Fruit fly (Drosophila melanogaster) whole organism, wandering third instar larva: ENCODE measurements around the gene tai.
A peak's percentile ranks its signal among the peaks of the same experiment; 100 is the strongest.

ENCODE experiments used
- CG32264 ChIP-seq: fragments of 200-800 bp; sonication (Bioruptor generic); optimal IDR thresholded peaks from 2 replicates; lab custom pipeline; 2016; ENCODE audit warnings: missing biosample characterization, missing genetic modification characterization
- CrebA ChIP-seq: fragments of 200-800 bp; sonication (Bioruptor generic); optimal IDR thresholded peaks from 2 replicates; lab custom pipeline; 2016; ENCODE audit warnings: missing biosample characterization, mild to moderate bottlenecking, missing genetic modification characterization, borderline replicate concordance
- Dfd ChIP-seq: fragments of >200 bp; optimal IDR thresholded peaks from 2 replicates; lab custom pipeline; 2017; ENCODE audit warnings: missing biosample characterization, missing genetic modification characterization
- Dif ChIP-seq: fragments of 200-275, 200-300 bp; sonication (Bioruptor generic); optimal IDR thresholded peaks from 2 replicates; lab custom pipeline; 2018; ENCODE audit warnings: missing biosample characterization, missing genetic modification characterization; ENCODE audit not compliant: partially characterized antibody
- GATAd ChIP-seq: sonication (Bioruptor generic); optimal IDR thresholded peaks from 2 replicates; lab custom pipeline; 2016; ENCODE audit warnings: missing biosample characterization, missing genetic modification characterization
- Hnf4 ChIP-seq: fragments of 200-800 bp; sonication (Bioruptor generic); optimal IDR thresholded peaks from 2 replicates; lab custom pipeline; 2016; ENCODE audit warnings: missing biosample characterization, mild to moderate bottlenecking, missing genetic modification characterization
- Hr78 ChIP-seq: fragments of >200 bp; optimal IDR thresholded peaks from 2 replicates; lab custom pipeline; 2017; ENCODE audit warnings: missing biosample characterization, missing genetic modification characterization
- Hr83 ChIP-seq: fragments of 200-300 bp; sonication (Bioruptor generic); optimal IDR thresholded peaks from 2 replicates; lab custom pipeline; 2016; ENCODE audit warnings: missing biosample characterization, mild to moderate bottlenecking, missing genetic modification characterization, moderate library complexity; ENCODE audit not compliant: poor library complexity, severe bottlenecking
- Jra ChIP-seq: sonication (Bioruptor generic); optimal IDR thresholded peaks from 2 replicates; lab custom pipeline; 2016; ENCODE audit warnings: missing biosample characterization, missing genetic modification characterization
- Mio ChIP-seq: sonication (Bioruptor generic); optimal IDR thresholded peaks from 2 replicates; lab custom pipeline; 2016; ENCODE audit warnings: missing biosample characterization, missing genetic modification characterization
- Myc ChIP-seq: fragments of >200 bp; optimal IDR thresholded peaks from 2 replicates; lab custom pipeline; 2017
- N ChIP-seq: fragments of >200 bp; optimal IDR thresholded peaks from 2 replicates; lab custom pipeline; 2018; ENCODE audit warnings: missing biosample characterization, missing external identifiers, missing genetic modification characterization
- Rel ChIP-seq, 2 experiments: fragments of 200-800 bp; sonication (Bioruptor generic) in 1 of 2; optimal IDR thresholded peaks; 2 replicates in 1 of 2; 3 replicates in 1 of 2; lab custom pipeline; 2016 to 2019; ENCODE audit warnings: mild to moderate bottlenecking in 2 of 2, missing biosample characterization in 2 of 2, missing genetic modification characterization in 2 of 2, moderate library complexity in 1 of 2
- Vsx2 ChIP-seq: fragments of 200-300, 225-300 bp; sonication (Bioruptor generic); optimal IDR thresholded peaks from 2 replicates; lab custom pipeline; 2018; ENCODE audit warnings: missing biosample characterization, missing genetic modification characterization; ENCODE audit not compliant: partially characterized antibody
- br ChIP-seq: fragments of 200-800 bp; sonication (Bioruptor generic); optimal IDR thresholded peaks from 2 replicates; lab custom pipeline; 2016; ENCODE audit warnings: missing biosample characterization, missing genetic modification characterization
- brk ChIP-seq: fragments of 200-800 bp; sonication (Bioruptor generic); optimal IDR thresholded peaks from 2 replicates; lab custom pipeline; 2016; ENCODE audit warnings: missing biosample characterization, mild to moderate bottlenecking, missing genetic modification characterization
- dl ChIP-seq, 2 experiments: fragments of 175-275, 200-275 bp in 1 of 2; fragments of 200-275 bp in 1 of 2; sonication (Bioruptor generic); optimal IDR thresholded peaks; lab custom pipeline; 2018; ENCODE audit warnings: mild to moderate bottlenecking in 2 of 2, missing biosample characterization in 2 of 2, missing genetic modification characterization in 2 of 2, moderate library complexity in 2 of 2; ENCODE audit not compliant: partially characterized antibody in 2 of 2, insufficient read depth in 1 of 2
- dmrt93B ChIP-seq: fragments of 200-800 bp; sonication (Bioruptor generic); optimal IDR thresholded peaks from 2 replicates; lab custom pipeline; 2018; ENCODE audit warnings: missing biosample characterization, mild to moderate bottlenecking, missing genetic modification characterization
- dsf ChIP-seq: sonication (Bioruptor generic); optimal IDR thresholded peaks from 2 replicates; lab custom pipeline; 2016; ENCODE audit warnings: missing biosample characterization, missing genetic modification characterization, borderline replicate concordance
- ey ChIP-seq: fragments of 200-800 bp; sonication (Bioruptor generic); optimal IDR thresholded peaks from 2 replicates; lab custom pipeline; 2016; ENCODE audit warnings: missing biosample characterization, missing genetic modification characterization
- foxo ChIP-seq, 2 experiments: fragments of 200-800 bp; sonication (Bioruptor generic); optimal IDR thresholded peaks; 2 replicates in 1 of 2; 3 replicates in 1 of 2; lab custom pipeline; 2016 to 2017; ENCODE audit warnings: missing biosample characterization in 2 of 2, missing genetic modification characterization in 2 of 2
- h ChIP-seq: fragments of 200-800 bp; sonication (Bioruptor generic); optimal IDR thresholded peaks from 3 replicates; lab custom pipeline; 2016; ENCODE audit warnings: missing biosample characterization, mild to moderate bottlenecking, missing genetic modification characterization
- jim ChIP-seq: fragments of 175-275, 200-325 bp; sonication (Bioruptor generic); optimal IDR thresholded peaks from 2 replicates; lab custom pipeline; 2016; ENCODE audit warnings: missing biosample characterization, mild to moderate bottlenecking, missing genetic modification characterization
- lola ChIP-seq: fragments of >200 bp; optimal IDR thresholded peaks from 2 replicates; lab custom pipeline; 2017; ENCODE audit warnings: missing biosample characterization, missing genetic modification characterization
- pan ChIP-seq: fragments of >200 bp; optimal IDR thresholded peaks from 2 replicates; lab custom pipeline; 2017
- psq ChIP-seq: fragments of 200-800 bp; sonication (Bioruptor generic); optimal IDR thresholded peaks from 3 replicates; lab custom pipeline; 2017; ENCODE audit warnings: missing biosample characterization, mild to moderate bottlenecking, missing genetic modification characterization, moderate library complexity
- rgr ChIP-seq: fragments of 200-800 bp; sonication (Bioruptor generic); optimal IDR thresholded peaks from 3 replicates; lab custom pipeline; 2016; ENCODE audit warnings: missing biosample characterization, mild to moderate bottlenecking, missing genetic modification characterization
- tai ChIP-seq: sonication (Bioruptor generic); optimal IDR thresholded peaks from 2 replicates; lab custom pipeline; 2016; ENCODE audit warnings: missing biosample characterization, missing genetic modification characterization

Gene tai

dm6 chr2L:9237212-9238031, 70.8 kb downstream of the tai start:
- TF ChIP-seq Hr78 (no peak), brk (GFP tag; lab: Kevin White, UChicago) (peak; percentile 34), psq (GFP tag; lab: Kevin White, UChicago) (peak; percentile 47), Hnf4 (GFP tag; lab: Kevin White, UChicago) (no peak), Rel (GFP tag; optimal IDR thresholded peaks at IDR 0.05; lab: Kevin White, UChicago) (peak; percentile 10), Rel (tag; optimal IDR thresholded peaks at IDR 0.05; lab: Kevin White, UChicago) (peak; percentile 20), jim (GFP tag; lab: Kevin White, UChicago) (peak; percentile 26), Dif (GFP tag; lab: Kevin White, UChicago) (peak; percentile 91), dl (GFP tag; optimal IDR thresholded peaks at IDR 0.05; lab: Kevin White, UChicago; ENCODE audit: insufficient read depth in 1 of 2, partially characterized antibody in 2 of 2) (peak; percentile 81 to 84), dmrt93B (GFP tag; lab: Kevin White, UChicago) (no peak), CrebA (GFP tag; lab: Kevin White, UChicago) (peak; percentile 26), N (peak; percentile 48), h (GFP tag; lab: Kevin White, UChicago) (peak; percentile 85), Hr83 (GFP tag; lab: Kevin White, UChicago) (peak; percentile 9), foxo (GFP tag; optimal IDR thresholded peaks at IDR 0.05; lab: Kevin White, UChicago) (peak in 1 of 2 experiments; percentile 10)

dm6 chr2L:9244263-9244662, 77.7 kb downstream of the tai start:
- TF ChIP-seq Dfd (GFP tag; lab: Kevin White, UChicago) (peak; percentile 31), CG32264 (GFP tag; lab: Kevin White, UChicago) (no peak), tai (GFP tag; lab: Kevin White, UChicago) (no peak), N (no peak), Hr83 (GFP tag; lab: Kevin White, UChicago) (no peak), Jra (GFP tag; lab: Kevin White, UChicago) (no peak), dl (GFP tag; optimal IDR thresholded peaks at IDR 0.05; lab: Kevin White, UChicago; ENCODE audit: insufficient read depth in 1 of 2, partially characterized antibody in 2 of 2) (no peak)

DNA sequence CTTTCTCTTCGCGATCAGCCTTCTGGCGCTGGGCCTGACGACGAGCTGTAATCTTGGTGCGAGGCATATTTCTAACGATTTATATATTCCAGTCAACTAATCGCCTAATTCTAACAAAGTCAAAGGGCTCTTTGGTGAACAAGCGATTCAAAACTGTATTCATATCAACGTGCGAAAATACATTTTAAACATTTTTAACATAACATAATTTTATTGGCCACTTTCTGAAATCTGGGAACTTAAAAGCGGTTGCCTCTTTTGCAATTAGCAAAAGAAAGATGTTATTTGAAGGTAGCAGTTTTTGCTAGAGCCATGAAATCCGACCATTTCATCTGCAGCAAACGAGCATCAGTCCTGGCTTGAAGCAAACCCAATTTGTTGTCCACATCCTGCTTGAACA, 84.4 kb downstream of the tai start, which contains the start of gene aust:
Gene aust, minus strand, starts transcription at position 101 of the 400 bp plus-strand sequence.
- TF ChIP-seq dl (GFP tag; optimal IDR thresholded peaks at IDR 0.05; lab: Kevin White, UChicago; ENCODE audit: insufficient read depth in 1 of 2, partially characterized antibody in 2 of 2), result no peak
- no peak for TF ChIP-seq GATAd (GFP tag; lab: Kevin White, UChicago)
- no peak for TF ChIP-seq rgr (GFP tag; lab: Kevin White, UChicago)
- TF ChIP-seq ey (GFP tag; lab: Kevin White, UChicago), result no peak

- TF ChIP-seq Rel (GFP tag; optimal IDR thresholded peaks at IDR 0.05; lab: Kevin White, UChicago), result no peak
- peak; percentile 34 for TF ChIP-seq Rel (tag; optimal IDR thresholded peaks at IDR 0.05; lab: Kevin White, UChicago)
- no peak for TF ChIP-seq Hnf4 (GFP tag; lab: Kevin White, UChicago)
- TF ChIP-seq Hr78, result no peak
Measured at dm6 chr2L:9252947-9253346, 86.4 kb downstream of the tai start, which contains the start of gene borr. borr (minus strand) TSS chr2L:9253118.

DNA sequence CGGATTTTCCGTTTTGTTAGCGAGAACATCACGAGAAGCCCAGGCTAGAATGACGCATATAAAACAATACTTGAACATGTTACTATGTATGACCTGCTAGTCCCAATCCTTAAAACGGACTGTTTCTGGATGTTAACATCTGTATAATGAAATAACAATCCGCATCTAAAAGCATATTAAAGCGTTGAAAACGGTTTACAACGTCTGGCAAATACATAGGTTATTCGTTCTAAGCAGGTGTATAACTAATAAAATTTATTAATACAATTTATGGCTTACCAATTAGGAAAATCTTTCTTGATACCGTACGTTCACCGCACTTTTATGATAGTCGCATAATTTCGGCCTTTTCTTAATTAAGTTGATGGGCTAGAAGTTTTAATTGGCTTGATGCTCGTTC, 88.2 kb downstream of the tai start, which contains the start of gene lectin-30A:
Gene lectin-30A, minus strand, starts transcription at position 101 of the 400 bp plus-strand sequence.
- TF ChIP-seq dsf (GFP tag; lab: Kevin White, UChicago) (no peak), Myc (lab: Kevin White, UChicago) (no peak), GATAd (GFP tag; lab: Kevin White, UChicago) (no peak), Hr78 (no peak), h (GFP tag; lab: Kevin White, UChicago) (no peak), lola (GFP tag; lab: Kevin White, UChicago) (no peak), ey (GFP tag; lab: Kevin White, UChicago) (no peak), Mio (GFP tag; lab: Kevin White, UChicago) (no peak), psq (GFP tag; lab: Kevin White, UChicago) (no peak), brk (GFP tag; lab: Kevin White, UChicago) (no peak), Vsx2 (no peak), br (GFP tag; lab: Kevin White, UChicago) (no peak), Rel (GFP tag; optimal IDR thresholded peaks at IDR 0.05; lab: Kevin White, UChicago) (no peak), Rel (tag; optimal IDR thresholded peaks at IDR 0.05; lab: Kevin White, UChicago) (no peak), pan (lab: Kevin White, UChicago) (no peak), rgr (GFP tag; lab: Kevin White, UChicago) (no peak)
